Fruit fly (Drosophila melanogaster) Kc167 (cell line): ENCODE results near the gene CG31871.

Experiments used
- Myc ChIP-seq: fragments of >200 bp; optimal IDR thresholded peaks from 2 replicates; lab custom pipeline; 2017; ENCODE audit warnings: missing external identifiers
- Sin3A ChIP-seq: fragments of >200 bp; optimal IDR thresholded peaks from 2 replicates; lab custom pipeline; 2018; ENCODE audit warnings: missing external identifiers
- h ChIP-seq: fragments of >200 bp; optimal IDR thresholded peaks from 3 replicates; lab custom pipeline; 2018; ENCODE audit warnings: missing external identifiers
- insv ChIP-seq: fragments of >200 bp; optimal IDR thresholded peaks from 3 replicates; lab custom pipeline; 2018; ENCODE audit warnings: missing external identifiers
- psq ChIP-seq: fragments of >200 bp; optimal IDR thresholded peaks from 2 replicates; lab custom pipeline; 2017; ENCODE audit warnings: missing external identifiers
- ttk ChIP-seq: sonication (Bioruptor generic); optimal IDR thresholded peaks from 2 replicates; lab custom pipeline; 2017; ENCODE audit warnings: missing external identifiers

DNA sequence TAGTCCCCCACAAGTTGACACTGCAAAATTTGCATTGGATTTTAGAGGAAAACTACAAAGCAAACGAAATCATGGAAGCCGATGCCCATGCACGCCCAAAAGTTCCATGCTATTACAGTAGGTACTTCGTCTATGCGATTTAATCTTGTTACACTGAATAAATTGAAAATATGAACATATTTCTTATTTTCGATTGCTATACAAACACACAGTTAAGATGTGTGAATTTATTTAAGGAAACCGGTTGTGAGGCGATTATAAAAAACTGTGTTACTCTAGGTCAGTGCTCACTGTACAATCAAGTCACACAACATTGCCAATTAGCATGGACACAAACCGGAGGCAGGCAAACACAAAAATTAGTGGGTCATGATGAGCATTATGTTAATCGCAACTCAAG, 3.7 kb downstream of the CG31871 start:
- TF ChIP-seq h (lab: Kevin White, UChicago), result no peak
- TF ChIP-seq psq, result no peak
- TF ChIP-seq insv, result no peak
- no peak for TF ChIP-seq Myc
- no peak for TF ChIP-seq ttk (lab: Kevin White, UChicago)
- no peak for TF ChIP-seq Sin3A (lab: Kevin White, UChicago)
